Fruit fly (Drosophila melanogaster) ovary, adult (tissue): ENCODE measurements around the gene CG15211.

Experiments
- CG17801 ChIP-seq: fragments of 200-800 bp; optimal IDR thresholded peaks from 2 replicates; lab custom pipeline; 2019; ENCODE audit warnings: missing biosample characterization, mild to moderate bottlenecking, missing genetic modification characterization, moderate library complexity; ENCODE audit not compliant: partially characterized antibody

CG15211 gene

dm6 chrX:10771856-10772592, at the start of gene CG15211:
Gene CG15211 (plus strand): TSS chrX:10772541.
- TF ChIP-seq CG17801 (GFP tag; lab: Kevin White, UChicago) = peak; percentile 8

dm6 chrX:10723488-10724254, 48.7 kb upstream of the CG15211 start:
- TF ChIP-seq CG17801 (GFP tag; lab: Kevin White, UChicago) = peak; percentile 65

- no peak for TF ChIP-seq CG17801 (GFP tag; lab: Kevin White, UChicago)
These were observed 46.1 kb upstream of the CG15211 start for dm6 chrX:10726105-10726694.

- peak; percentile 82 for TF ChIP-seq CG17801 (GFP tag; lab: Kevin White, UChicago)
These were observed 45.0 kb upstream of the CG15211 start for dm6 chrX:10727318-10727717.

- no peak for TF ChIP-seq CG17801 (GFP tag; lab: Kevin White, UChicago)
These were observed 44.3 kb upstream of the CG15211 start for dm6 chrX:10728024-10728423.

dm6 chrX:10728541-10728968, 43.8 kb upstream of the CG15211 start:
- no peak for TF ChIP-seq CG17801 (GFP tag; lab: Kevin White, UChicago)

dm6 chrX:10729196-10729835, 43.0 kb upstream of the CG15211 start:
- TF ChIP-seq CG17801 (GFP tag; lab: Kevin White, UChicago) = no peak

dm6 chrX:10729921-10730873, 42.1 kb upstream of the CG15211 start:
- TF ChIP-seq CG17801 (GFP tag; lab: Kevin White, UChicago) = no peak

- TF ChIP-seq CG17801 (GFP tag; lab: Kevin White, UChicago) = no peak
These were observed 41.0 kb upstream of the CG15211 start for dm6 chrX:10731357-10731756.

- TF ChIP-seq CG17801 (GFP tag; lab: Kevin White, UChicago) = no peak
These were observed 40.5 kb upstream of the CG15211 start for dm6 chrX:10731801-10732200.

dm6 chrX:10732733-10733455, 39.4 kb upstream of the CG15211 start:
- no peak for TF ChIP-seq CG17801 (GFP tag; lab: Kevin White, UChicago)

- TF ChIP-seq CG17801 (GFP tag; lab: Kevin White, UChicago) = no peak
These were observed 37.3 kb upstream of the CG15211 start for dm6 chrX:10734763-10735681.
